Fruit fly (Drosophila melanogaster): ENCODE data around the gene CecB.

DNA sequence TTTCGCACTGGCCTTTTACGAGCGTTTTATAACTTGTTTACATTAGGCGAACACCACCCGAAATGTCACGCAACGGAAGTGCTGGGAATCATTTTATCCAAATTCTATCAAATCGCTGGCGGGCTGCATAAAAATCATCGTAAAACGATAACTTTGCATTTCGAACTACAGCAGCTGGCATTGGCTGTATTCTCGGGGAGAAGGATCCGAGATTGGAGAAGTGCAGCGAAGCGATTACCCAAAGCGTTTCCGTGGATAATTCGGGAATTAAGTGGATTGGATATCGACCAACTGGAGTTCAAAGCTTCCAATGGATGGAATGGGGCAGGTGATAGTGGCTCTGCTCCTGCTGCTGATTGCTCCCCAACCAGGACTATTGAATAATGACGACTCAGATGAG is 35.7 kb upstream of the CecB start, which contains the start of gene CG34299:
- no peak for TF ChIP-seq insv (optimal IDR thresholded peaks at IDR 0.05)
- TF ChIP-seq h (optimal IDR thresholded peaks at IDR 0.05) = no peak
- no peak for TF ChIP-seq psq (optimal IDR thresholded peaks at IDR 0.05)
- no peak for TF ChIP-seq Sin3A (optimal IDR thresholded peaks at IDR 0.05)
- TF ChIP-seq ttk (optimal IDR thresholded peaks at IDR 0.05) = no peak
